Worm (Caenorhabditis elegans): ENCODE results near the gene F28E10.1.

- TF ChIP-seq nhr-28 (tag; optimal IDR thresholded peaks at IDR 0.05) (no peak), skn-1 (tag; optimal IDR thresholded peaks at IDR 0.05) (no peak), jun-1 (tag; optimal IDR thresholded peaks at IDR 0.05) (no peak), mdl-1 (tag; optimal IDR thresholded peaks at IDR 0.05) (no peak)
These were observed 22.8 kb upstream of the F28E10.1 start, which contains the start of gene ZK185.5 for ce11 chrIV:4545818-4546217.
